Worm (Caenorhabditis elegans): ENCODE results near the gene Y70C5A.4.
A peak's percentile ranks its signal among the peaks of the same experiment; 100 is the strongest.

Y70C5A.4 gene

DNA sequence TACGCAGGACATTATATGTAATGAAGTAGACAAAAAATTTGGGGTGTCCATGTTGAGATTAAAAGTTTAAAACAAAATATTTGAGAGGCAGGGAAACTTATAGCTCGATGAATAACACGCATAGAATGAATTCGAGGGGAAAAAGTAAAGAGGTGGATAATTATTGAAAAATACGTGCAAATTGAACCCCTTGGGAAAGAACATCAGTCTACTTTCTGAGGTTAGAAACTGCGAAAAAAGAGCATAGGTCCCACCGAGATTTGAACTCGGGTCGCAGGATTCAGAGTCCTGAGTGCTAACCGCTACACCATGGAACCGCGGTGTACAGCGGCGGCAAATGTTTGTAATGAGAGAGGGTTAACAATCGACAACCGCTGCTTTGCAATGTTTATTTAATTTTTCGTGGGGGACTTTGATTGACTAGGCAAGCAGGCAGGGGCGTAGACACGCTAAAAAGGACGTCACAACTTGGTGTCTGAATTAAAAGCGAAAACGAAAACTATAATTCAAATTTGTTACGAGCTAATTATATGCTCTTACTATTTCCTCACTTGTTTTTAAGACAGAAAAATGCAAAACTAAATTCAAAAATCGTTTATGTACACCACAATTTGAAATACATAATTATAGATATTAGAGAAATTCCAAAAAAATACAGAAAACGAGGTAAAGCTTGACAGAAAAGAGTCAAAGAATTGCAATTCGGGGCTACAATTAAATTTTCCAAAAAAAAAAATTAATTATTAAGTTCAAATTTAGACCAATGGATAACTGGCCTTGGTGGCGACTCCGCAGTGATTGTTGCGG lies 25.4 kb upstream of the Y70C5A.4 start, which contains the start of gene srh-269 (continued):
- peak; percentile 81 for TF ChIP-seq nhr-41 (GFP tag; IDR thresholded peaks at IDR 0.05)
- TF ChIP-seq php-3 (GFP tag; IDR thresholded peaks at IDR 0.05): peak; percentile 80
- peak; percentile 34 for TF ChIP-seq dpl-1 (GFP tag; optimal IDR thresholded peaks at IDR 0.05)
- TF ChIP-seq F44E2.7 (GFP tag; IDR thresholded peaks at IDR 0.05): peak; percentile 74; the same call in 1 of the 2 replicates
- TF ChIP-seq zfp-2 (tag; optimal IDR thresholded peaks at IDR 0.05): no peak
- TF ChIP-seq snpc-4 (tag; optimal IDR thresholded peaks at IDR 0.05): no peak
- peak; percentile 8 for TF ChIP-seq F10B5.3 (tag; optimal IDR thresholded peaks at IDR 0.05)
- TF ChIP-seq nhr-111 (GFP tag; optimal IDR thresholded peaks at IDR 0.05): peak; percentile 65
- TF ChIP-seq hlh-11 (tag; optimal IDR thresholded peaks at IDR 0.05): peak; percentile 81
- TF ChIP-seq gei-8 (GFP tag; optimal IDR thresholded peaks at IDR 0.05): peak; percentile 82
- peak; percentile 33 for TF ChIP-seq jun-1 (tag; optimal IDR thresholded peaks at IDR 0.05)
- no peak for TF ChIP-seq ceh-32 (tag; optimal IDR thresholded peaks at IDR 0.05; ENCODE audit: poor library complexity)
- TF ChIP-seq saeg-2 (GFP tag; IDR thresholded peaks at IDR 0.05): peak; percentile 65; the same call in 1 of the 2 replicates
- no peak for TF ChIP-seq unc-62 (GFP tag; optimal IDR thresholded peaks at IDR 0.05 in 1 of 2)
- TF ChIP-seq unc-62 (tag; optimal IDR thresholded peaks at IDR 0.05): no peak
- TF ChIP-seq tag-97 (GFP tag; IDR thresholded peaks at IDR 0.05): no peak
- no peak for TF ChIP-seq egl-27 (tag; optimal IDR thresholded peaks at IDR 0.05)
- TF ChIP-seq duxl-1 (tag; optimal IDR thresholded peaks at IDR 0.05; ENCODE audit: poor library complexity): peak; percentile 84
- peak; percentile 95 for TF ChIP-seq zfp-3 (GFP tag; conservative IDR thresholded peaks at IDR 0.05)
- peak; percentile 72; the same call in 1 of the 2 replicates for TF ChIP-seq ZK337.2 (GFP tag; IDR thresholded peaks at IDR 0.05)
- TF ChIP-seq nhr-42 (GFP tag; IDR thresholded peaks at IDR 0.05): peak; percentile 83
- TF ChIP-seq nhr-237 (tag; optimal IDR thresholded peaks at IDR 0.05): no peak
- peak; percentile 75 for TF ChIP-seq spr-1 (tag; optimal IDR thresholded peaks at IDR 0.05)
- TF ChIP-seq ceh-20 (GFP tag; IDR thresholded peaks at IDR 0.05): peak; percentile 86
- peak; percentile 41 for TF ChIP-seq F49E8.2 (tag; optimal IDR thresholded peaks at IDR 0.05; ENCODE audit: borderline replicate concordance)
- peak; percentile 93 for TF ChIP-seq aha-1 (tag)
- TF ChIP-seq attf-4 (tag; optimal IDR thresholded peaks at IDR 0.05): no peak
- no peak for TF ChIP-seq ceh-28 (tag; optimal IDR thresholded peaks at IDR 0.05)
- TF ChIP-seq pqm-1 (tag; optimal IDR thresholded peaks at IDR 0.05): no peak
- TF ChIP-seq skn-1 (tag; optimal IDR thresholded peaks at IDR 0.05): no peak
- TF ChIP-seq lsy-2 (tag; optimal IDR thresholded peaks at IDR 0.05): no peak
- peak; percentile 83 for TF ChIP-seq dve-1 (tag; optimal IDR thresholded peaks at IDR 0.05; ENCODE audit: insufficient read depth)
- TF ChIP-seq arid-1 (GFP tag; conservative IDR thresholded peaks at IDR 0.05): peak; percentile 92
- peak; percentile 77 for TF ChIP-seq nhr-102 (tag; optimal IDR thresholded peaks at IDR 0.05)
- TF ChIP-seq mep-1 (tag; optimal IDR thresholded peaks at IDR 0.05): peak; percentile 34
- peak; percentile 38 for TF ChIP-seq nhr-28 (tag; optimal IDR thresholded peaks at IDR 0.05)
- TF ChIP-seq nhr-77 (tag; optimal IDR thresholded peaks at IDR 0.05): peak; percentile 10
- TF ChIP-seq daf-19 (GFP tag; conservative IDR thresholded peaks at IDR 0.05): peak; percentile 86; the same call in 1 of the 2 replicates
- TF ChIP-seq nhr-10 (tag; optimal IDR thresholded peaks at IDR 0.05): no peak
- TF ChIP-seq ces-1 (GFP tag; optimal IDR thresholded peaks at IDR 0.05): no peak
- TF ChIP-seq hif-1 (tag; optimal IDR thresholded peaks at IDR 0.05): peak in 1 of 2 experiments; percentile 71
- TF ChIP-seq tra-1 (GFP tag; IDR thresholded peaks at IDR 0.05): peak; percentile 89
- no peak for TF ChIP-seq ZK546.5 (tag; optimal IDR thresholded peaks at IDR 0.05)
- peak; percentile 69 for TF ChIP-seq dmd-6 (GFP tag; IDR thresholded peaks at IDR 0.05)
- TF ChIP-seq snpc-1.2 (GFP tag; IDR thresholded peaks at IDR 0.05): peak; percentile 88
- TF ChIP-seq nhr-48 (tag; optimal IDR thresholded peaks at IDR 0.05): peak; percentile 55
- peak; percentile 81 for TF ChIP-seq mes-2 (tag; optimal IDR thresholded peaks at IDR 0.05; ENCODE audit: poor library complexity, severe bottlenecking)
- peak; percentile 61 for TF ChIP-seq unc-130 (GFP tag; optimal IDR thresholded peaks at IDR 0.05)
- peak; percentile 86 for TF ChIP-seq sdz-12 (GFP tag; optimal IDR thresholded peaks at IDR 0.05)

Measured in whole organism, L4 larva.